Worm (Caenorhabditis elegans) whole organism, midembryonic: Measurements from ENCODE around the gene Y37E11AL.2.

ENCODE experiments used
- T22C8.4 ChIP-seq: fragments of 200-800 bp; sonication (Bioruptor generic); IDR thresholded peaks from 2 replicates; pipeline ENCODE4 v1.3.6; 2022; ENCODE audit warnings: missing genetic modification characterization, missing compliant biosample characterization
- cog-1 ChIP-seq: sonication (generic microtip); optimal IDR thresholded peaks from 2 replicates; lab custom pipeline; 2016; ENCODE audit warnings: missing genetic modification characterization, missing compliant biosample characterization
- flt-1 ChIP-seq: fragments of 200-800 bp; sonication (Bioruptor generic); IDR thresholded peaks from 2 replicates; pipeline ENCODE4 v1.3.6; 2022; ENCODE audit warnings: missing genetic modification characterization, missing compliant biosample characterization
- klf-2 ChIP-seq: fragments of 200-800 bp; sonication (Bioruptor generic); conservative IDR thresholded peaks from 2 replicates; pipeline ENCODE4 v1.3.6; 2022; ENCODE audit warnings: missing genetic modification reagents, missing genetic modification characterization, missing compliant biosample characterization
- med-1 ChIP-seq: sonication (generic microtip); optimal IDR thresholded peaks from 2 replicates; lab custom pipeline; 2017; ENCODE audit warnings: missing genetic modification characterization, mild to moderate bottlenecking, missing compliant biosample characterization, antibody characterized with exemption, missing genetic modification reagents; ENCODE audit not compliant: insufficient read depth
- ref-1 ChIP-seq: fragments of 200-800 bp; sonication (Bioruptor generic); conservative IDR thresholded peaks from 2 replicates; pipeline ENCODE4 v1.3.6; 2022; ENCODE audit warnings: missing genetic modification reagents, missing genetic modification characterization, missing compliant biosample characterization
- tab-1 ChIP-seq: fragments of 200-800 bp; sonication (Bioruptor generic); IDR thresholded peaks from 2 replicates; pipeline ENCODE4 v1.3.6; 2022; ENCODE audit warnings: missing genetic modification characterization, missing compliant biosample characterization
- ztf-23 ChIP-seq: fragments of 200-800 bp; sonication (Bioruptor generic); IDR thresholded peaks from 2 replicates; pipeline ENCODE4 v1.3.6; 2022; ENCODE audit warnings: missing genetic modification reagents, missing genetic modification characterization, missing compliant biosample characterization
- ztf-29 ChIP-seq: fragments of 200-800 bp; sonication (Bioruptor generic); IDR thresholded peaks from 2 replicates; pipeline ENCODE4 v1.3.6; 2022; ENCODE audit warnings: missing genetic modification reagents, missing genetic modification characterization, missing compliant biosample characterization

DNA sequence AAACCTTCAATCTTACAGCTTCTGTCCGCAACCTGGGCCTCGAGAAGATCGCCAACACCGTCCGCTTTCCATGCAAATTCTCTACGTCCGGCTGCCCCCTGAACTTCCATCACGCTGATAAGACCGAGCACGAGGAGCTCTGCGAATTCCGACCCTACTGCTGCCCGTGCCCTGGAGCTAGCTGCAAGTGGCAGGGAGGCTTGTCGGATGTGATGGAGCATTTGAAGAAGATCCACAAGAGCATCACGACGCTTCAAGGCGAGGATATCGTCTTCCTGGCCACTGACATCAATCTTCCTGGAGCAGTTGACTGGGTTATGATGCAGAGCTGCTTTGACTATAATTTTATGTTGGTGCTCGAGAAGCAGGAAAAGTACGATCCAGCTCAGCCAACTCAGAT is 47.5 kb downstream of the Y37E11AL.2 start:
- TF ChIP-seq klf-2 (GFP tag; lab: Robert Waterston, UW): no peak
- TF ChIP-seq ztf-29 (GFP tag; lab: Robert Waterston, UW): no peak
- TF ChIP-seq ztf-23 (GFP tag; lab: Robert Waterston, UW): no peak
- no peak for TF ChIP-seq tab-1 (GFP tag; lab: Robert Waterston, UW)
- no peak for TF ChIP-seq flt-1
- no peak for TF ChIP-seq T22C8.4 (GFP tag; lab: Robert Waterston, UW)
- no peak for TF ChIP-seq cog-1
- no peak for TF ChIP-seq ref-1
- TF ChIP-seq med-1: no peak
